Worm (Caenorhabditis elegans) whole organism, L4 larva: ENCODE results near the gene F01G12.18.

ENCODE experiments used
- T20F7.1 ChIP-seq: fragments of 200-800 bp; sonication (Bioruptor generic); optimal IDR thresholded peaks from 2 replicates; lab custom pipeline; 2018; ENCODE audit warnings: mild to moderate bottlenecking, missing genetic modification characterization, missing compliant biosample characterization
- ZK337.2 ChIP-seq: fragments of 200-800 bp; sonication (Bioruptor generic); IDR thresholded peaks from 2 replicates; pipeline ENCODE4 v1.3.6; 2022; ENCODE audit warnings: missing genetic modification reagents, missing genetic modification characterization, missing compliant biosample characterization
- aha-1 ChIP-seq: fragments of 150-350 bp; peaks from one replicate; lab custom pipeline; 2014; ENCODE audit warnings: missing biosample characterization, missing genetic modification characterization
- ceh-28 ChIP-seq: fragments of 150-350 bp; optimal IDR thresholded peaks from 2 replicates; lab custom pipeline; 2014; ENCODE audit warnings: missing biosample characterization, missing genetic modification reagents, missing genetic modification characterization
- daf-12 ChIP-seq: fragments of 150-350 bp; optimal IDR thresholded peaks from 2 replicates; lab custom pipeline; 2014; ENCODE audit warnings: missing biosample characterization, missing genetic modification reagents, missing genetic modification characterization
- daf-19 ChIP-seq: fragments of 200-800 bp; sonication (Bioruptor generic); conservative IDR thresholded peaks from 2 replicates; pipeline ENCODE4 v1.3.6; 2022; ENCODE audit warnings: missing genetic modification characterization, missing compliant biosample characterization
- dmd-6 ChIP-seq: fragments of 200-800 bp; sonication (Bioruptor generic); IDR thresholded peaks from 2 replicates; pipeline ENCODE4 v1.3.6; 2022; ENCODE audit warnings: missing genetic modification reagents, missing genetic modification characterization, missing compliant biosample characterization
- fkh-10 ChIP-seq: fragments of 150-350 bp; optimal IDR thresholded peaks from 2 replicates; lab custom pipeline; 2014; ENCODE audit warnings: missing biosample characterization, missing genetic modification reagents, missing genetic modification characterization
- gei-8 ChIP-seq: fragments of 200-800 bp; sonication (Bioruptor generic); optimal IDR thresholded peaks from 2 replicates; lab custom pipeline; 2018; ENCODE audit warnings: mild to moderate bottlenecking, missing genetic modification characterization, missing compliant biosample characterization
- hlh-11 ChIP-seq: fragments of 200-800 bp; sonication (Bioruptor generic); optimal IDR thresholded peaks from 2 replicates; lab custom pipeline; 2018; ENCODE audit warnings: mild to moderate bottlenecking, missing genetic modification characterization, missing compliant biosample characterization
- hlh-30 ChIP-seq: sonication (generic microtip); optimal IDR thresholded peaks from 2 replicates; lab custom pipeline; 2017; ENCODE audit warnings: antibody characterized with exemption, mild to moderate bottlenecking, missing genetic modification characterization, missing compliant biosample characterization; ENCODE audit not compliant: insufficient read depth
- lir-3 ChIP-seq: sonication (generic microtip); optimal IDR thresholded peaks from 2 replicates; lab custom pipeline; 2016; ENCODE audit warnings: mild to moderate bottlenecking, missing genetic modification characterization, missing compliant biosample characterization
- madf-9 ChIP-seq: fragments of 200-800 bp; sonication (Bioruptor generic); conservative IDR thresholded peaks from 2 replicates; pipeline ENCODE4 v1.3.6; 2022; ENCODE audit warnings: missing genetic modification reagents, missing genetic modification characterization, missing compliant biosample characterization
- mdl-1 ChIP-seq, 2 experiments: fragments of 150-350 bp in 1 of 2; sonication (generic microtip) in 1 of 2; optimal IDR thresholded peaks; 2 replicates each; lab custom pipeline; 2014 to 2017; ENCODE audit warnings: missing biosample characterization in 2 of 2, missing genetic modification characterization in 2 of 2
- mep-1 ChIP-seq: fragments of 150-350 bp; sonication (generic microtip); optimal IDR thresholded peaks from 3 replicates; lab custom pipeline; 2014; ENCODE audit warnings: missing biosample characterization, missing genetic modification characterization
- mxl-2 ChIP-seq: fragments of 200-800 bp; sonication (Bioruptor generic); conservative IDR thresholded peaks from 2 replicates; pipeline ENCODE4 v1.3.6; 2022; ENCODE audit warnings: missing genetic modification reagents, missing genetic modification characterization, missing compliant biosample characterization
- mxl-3 ChIP-seq: fragments of 200-800 bp; sonication (Bioruptor generic); optimal IDR thresholded peaks from 2 replicates; lab custom pipeline; 2018; ENCODE audit warnings: mild to moderate bottlenecking, missing genetic modification characterization, missing compliant biosample characterization
- nhr-10 ChIP-seq: fragments of 150-350 bp; optimal IDR thresholded peaks from 2 replicates; lab custom pipeline; 2014; ENCODE audit warnings: missing biosample characterization, missing genetic modification characterization
- nhr-102 ChIP-seq: sonication (generic microtip); optimal IDR thresholded peaks from 2 replicates; lab custom pipeline; 2016; ENCODE audit warnings: mild to moderate bottlenecking, missing genetic modification characterization, moderate library complexity, missing compliant biosample characterization
- nhr-237 ChIP-seq: sonication (generic microtip); optimal IDR thresholded peaks from 2 replicates; lab custom pipeline; 2017; ENCODE audit warnings: missing biosample characterization, missing genetic modification characterization
- nhr-25 ChIP-seq: sonication (generic microtip); optimal IDR thresholded peaks from 2 replicates; lab custom pipeline; 2017; ENCODE audit warnings: missing genetic modification characterization, mild to moderate bottlenecking, missing compliant biosample characterization, antibody characterized with exemption, moderate library complexity, borderline replicate concordance; ENCODE audit not compliant: insufficient read depth
- nhr-28 ChIP-seq: fragments of 150-350 bp; optimal IDR thresholded peaks from 2 replicates; lab custom pipeline; 2014; ENCODE audit warnings: missing biosample characterization, missing genetic modification characterization
- nhr-41 ChIP-seq: fragments of 200-800 bp; sonication (Bioruptor generic); IDR thresholded peaks from 2 replicates; pipeline ENCODE4 v1.3.6; 2022; ENCODE audit warnings: missing genetic modification reagents, missing genetic modification characterization, missing compliant biosample characterization
- nhr-76 ChIP-seq: fragments of 150-350 bp; optimal IDR thresholded peaks from 2 replicates; lab custom pipeline; 2014; ENCODE audit warnings: missing biosample characterization, missing genetic modification characterization
- pha-4 ChIP-seq, 2 experiments: fragments of 150-350 bp in 1 of 2; fragments of 200-800 bp in 1 of 2; sonication (Bioruptor generic) in 1 of 2; IDR thresholded peaks in 1 of 2; optimal IDR thresholded peaks in 1 of 2; 2 replicates each; pipeline versions ENCODE4 v1.3.6 to Lab custom; 2014 to 2022; ENCODE audit warnings: missing genetic modification characterization in 2 of 2, missing genetic modification reagents in 2 of 2, missing biosample characterization in 1 of 2, missing compliant biosample characterization in 1 of 2
- pqm-1 ChIP-seq: sonication (generic microtip); optimal IDR thresholded peaks from 2 replicates; lab custom pipeline; 2017; ENCODE audit warnings: missing biosample characterization, missing genetic modification characterization
- sdz-12 ChIP-seq: fragments of 200-800 bp; sonication (Bioruptor generic); optimal IDR thresholded peaks from 2 replicates; lab custom pipeline; 2018; ENCODE audit warnings: mild to moderate bottlenecking, missing genetic modification characterization, missing compliant biosample characterization
- tag-97 ChIP-seq: fragments of 200-800 bp; sonication (Bioruptor generic); IDR thresholded peaks from 2 replicates; pipeline ENCODE4 v1.3.6; 2022; ENCODE audit warnings: missing genetic modification characterization, missing compliant biosample characterization
- tra-1 ChIP-seq: fragments of 200-800 bp; sonication (Bioruptor generic); IDR thresholded peaks from 2 replicates; pipeline ENCODE4 v1.3.6; 2022; ENCODE audit warnings: missing genetic modification reagents, missing genetic modification characterization, missing compliant biosample characterization
- unc-39 ChIP-seq: sonication (generic microtip); optimal IDR thresholded peaks from 2 replicates; lab custom pipeline; 2017; ENCODE audit warnings: missing biosample characterization, missing genetic modification characterization
- unc-62 ChIP-seq, 3 experiments: fragments of 150-350 bp in 1 of 3; sonication (generic microtip); optimal IDR thresholded peaks in 2 of 3; peaks in 1 of 3; 1 replicate in 1 of 3; 2 replicates in 2 of 3; lab custom pipeline; 2014 to 2017; ENCODE audit warnings: missing biosample characterization in 3 of 3, missing genetic modification characterization in 3 of 3, missing genetic modification reagents in 3 of 3, missing genotype in 1 of 3
- zfp-2 ChIP-seq: sonication (generic microtip); optimal IDR thresholded peaks from 2 replicates; lab custom pipeline; 2016; ENCODE audit warnings: mild to moderate bottlenecking, missing genetic modification characterization, missing compliant biosample characterization
- zip-11 ChIP-seq: fragments of 200-800 bp; sonication (Bioruptor generic); IDR thresholded peaks from 2 replicates; pipeline ENCODE4 v1.3.6; 2022; ENCODE audit warnings: missing genetic modification characterization, missing compliant biosample characterization
- ztf-11 ChIP-seq: fragments of 150-350 bp; optimal IDR thresholded peaks from 2 replicates; lab custom pipeline; 2014; ENCODE audit warnings: missing biosample characterization, missing genetic modification characterization

F01G12.18 gene

ce11 chrX:16413208-16413995 is 15.1 kb upstream of the F01G12.18 start (continued):
- no peak for TF ChIP-seq nhr-25 (tag; lab: Kevin White, UChicago)
- no peak for TF ChIP-seq mxl-2 (GFP tag; lab: Robert Waterston, UW)
- no peak for TF ChIP-seq T20F7.1 (GFP tag; lab: Kevin White, UChicago)
- peak in 1 of 2 experiments; percentile 34 for TF ChIP-seq mdl-1 (tag; optimal IDR thresholded peaks at IDR 0.05; lab: Kevin White, UChicago)
- TF ChIP-seq daf-12 (tag; lab: Kevin White, UChicago) = no peak
- TF ChIP-seq daf-19 (GFP tag; lab: Robert Waterston, UW) = no peak
- TF ChIP-seq hlh-30 = peak; percentile 7
- TF ChIP-seq nhr-41 (GFP tag; lab: Robert Waterston, UW) = no peak
- TF ChIP-seq nhr-10 (tag; lab: Kevin White, UChicago) = no peak
- TF ChIP-seq aha-1 (tag; lab: Kevin White, UChicago) = peak; percentile 95
- TF ChIP-seq dmd-6 (GFP tag; lab: Robert Waterston, UW) = peak; percentile 48
- TF ChIP-seq nhr-237 = no peak
- TF ChIP-seq mep-1 (tag; lab: Kevin White, UChicago) = no peak
- peak; percentile 77 for TF ChIP-seq pqm-1 (tag; lab: Kevin White, UChicago)
- TF ChIP-seq ZK337.2 (GFP tag; lab: Robert Waterston, UW) = no peak
- TF ChIP-seq zip-11 (GFP tag; lab: Robert Waterston, UW) = no peak
- TF ChIP-seq sdz-12 (GFP tag; lab: Kevin White, UChicago) = no peak
- TF ChIP-seq ceh-28 (tag; lab: Kevin White, UChicago) = no peak
- TF ChIP-seq ztf-11 (tag; lab: Kevin White, UChicago) = no peak
- TF ChIP-seq lir-3 (tag; lab: Kevin White, UChicago) = no peak
- TF ChIP-seq madf-9 = no peak
- no peak for TF ChIP-seq nhr-102 (tag; lab: Kevin White, UChicago)
- TF ChIP-seq mxl-3 = peak; percentile 22
- no peak for TF ChIP-seq tag-97 (GFP tag; lab: Robert Waterston, UW)

ce11 chrX:16411985-16412384 is 13.7 kb upstream of the F01G12.18 start:
- no peak for TF ChIP-seq pha-4 (GFP tag; IDR thresholded peaks at IDR 0.05; lab: Robert Waterston, UW)
- TF ChIP-seq pha-4 (tag; optimal IDR thresholded peaks at IDR 0.05; lab: Kevin White, UChicago) = peak; percentile 61
- TF ChIP-seq tra-1 (GFP tag; lab: Robert Waterston, UW) = no peak

ce11 chrX:16409220-16409619 is 10.9 kb upstream of the F01G12.18 start:
- TF ChIP-seq gei-8 (GFP tag; lab: Kevin White, UChicago) (no peak), unc-62 (GFP tag; optimal IDR thresholded peaks at IDR 0.05 in 1 of 2; lab: Kevin White, UChicago) (peak in 1 of 2 experiments; percentile 52), unc-62 (tag; optimal IDR thresholded peaks at IDR 0.05; lab: Kevin White, UChicago) (no peak), mep-1 (tag; lab: Kevin White, UChicago) (no peak), nhr-28 (no peak), aha-1 (tag; lab: Kevin White, UChicago) (peak; percentile 70), fkh-10 (GFP tag; lab: Kevin White, UChicago) (no peak), dmd-6 (GFP tag; lab: Robert Waterston, UW) (no peak), unc-39 (tag; lab: Kevin White, UChicago) (no peak), tag-97 (GFP tag; lab: Robert Waterston, UW) (no peak), zfp-2 (no peak), hlh-11 (tag; lab: Kevin White, UChicago) (no peak), nhr-76 (tag; lab: Kevin White, UChicago) (no peak)
